Worm (Caenorhabditis elegans): ENCODE data around the gene F38B2.2.

DNA sequence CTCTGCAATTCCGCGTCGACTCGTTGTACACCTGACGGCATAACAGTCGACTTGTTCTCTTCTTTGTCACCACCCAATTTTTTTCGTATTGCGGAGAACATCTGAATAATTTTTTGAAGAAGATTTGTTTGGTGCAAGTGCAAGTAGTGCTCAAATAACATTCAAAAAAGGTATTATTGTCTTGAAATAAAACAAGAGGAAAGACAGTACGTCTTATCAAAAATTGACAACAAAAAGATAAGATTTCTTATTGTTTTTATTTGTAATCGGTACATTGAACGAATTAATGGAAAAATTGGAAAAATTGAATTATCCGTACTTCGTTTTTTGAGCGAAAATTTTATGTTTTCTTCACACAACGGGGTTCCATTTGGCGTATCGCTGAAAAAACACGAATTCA, 26.6 kb upstream of the F38B2.2 start, which contains the start of gene F08G12.1:
- TF ChIP-seq ces-1 (GFP tag; optimal IDR thresholded peaks at IDR 0.05) (no peak), lin-13 (GFP tag; optimal IDR thresholded peaks at IDR 0.05) (no peak), ztf-4 (tag; optimal IDR thresholded peaks at IDR 0.05) (no peak), fkh-10 (GFP tag; optimal IDR thresholded peaks at IDR 0.05) (no peak), alr-1 (tag; optimal IDR thresholded peaks at IDR 0.05; ENCODE audit: borderline replicate concordance) (no peak), jun-1 (tag; optimal IDR thresholded peaks at IDR 0.05) (no peak), lin-35 (GFP tag; optimal IDR thresholded peaks at IDR 0.05) (no peak), nhr-237 (tag; optimal IDR thresholded peaks at IDR 0.05) (no peak), unc-130 (tag; optimal IDR thresholded peaks at IDR 0.05) (no peak), zip-4 (GFP tag; optimal IDR thresholded peaks at IDR 0.05) (no peak)
